Fruit fly (Drosophila melanogaster): ENCODE measurements around the gene Rga.
A peak's percentile ranks its signal among the peaks of the same experiment; 100 is the strongest.

Rga gene

dm6 chr3R:5570635-5571436 is 42.1 kb downstream of the Rga start, which contains the start of gene CRMP (continued):
- TF ChIP-seq CG14710 (tag; optimal IDR thresholded peaks at IDR 0.05): no peak
- TF ChIP-seq gem (tag; optimal IDR thresholded peaks at IDR 0.05): no peak
- peak; percentile 25 for TF ChIP-seq CG12659 (GFP tag; optimal IDR thresholded peaks at IDR 0.05)
- no peak for TF ChIP-seq otp (GFP tag; IDR thresholded peaks at IDR 0.05)
- TF ChIP-seq jing (GFP tag; optimal IDR thresholded peaks at IDR 0.05): no peak
- no peak for TF ChIP-seq CG12769 (tag; optimal IDR thresholded peaks at IDR 0.05)
- TF ChIP-seq CG2202 (tag; optimal IDR thresholded peaks at IDR 0.05): no peak
- TF ChIP-seq trem (tag; optimal IDR thresholded peaks at IDR 0.05): no peak
- peak; percentile 65 for TF ChIP-seq gfzf (GFP tag; optimal IDR thresholded peaks at IDR 0.05)
- no peak for TF ChIP-seq CG6683 (GFP tag; optimal IDR thresholded peaks at IDR 0.05)
- peak; percentile 49 for TF ChIP-seq CG17568 (GFP tag; optimal IDR thresholded peaks at IDR 0.05)
- no peak for TF ChIP-seq btn (GFP tag; optimal IDR thresholded peaks at IDR 0.05)
- no peak for TF ChIP-seq CG9817 (tag; optimal IDR thresholded peaks at IDR 0.05)
- TF ChIP-seq MTF-1 (GFP tag; optimal IDR thresholded peaks at IDR 0.05; ENCODE audit: borderline replicate concordance): no peak
- no peak for TF ChIP-seq sim (GFP tag; IDR thresholded peaks at IDR 0.05)
- no peak for TF ChIP-seq CG17385 (GFP tag; optimal IDR thresholded peaks at IDR 0.05)
- peak; percentile 40 for TF ChIP-seq CG6765 (GFP tag; optimal IDR thresholded peaks at IDR 0.05)
- TF ChIP-seq CG15479 (GFP tag; optimal IDR thresholded peaks at IDR 0.05): peak; percentile 38
- TF ChIP-seq Bteb2 (GFP tag; optimal IDR thresholded peaks at IDR 0.05): no peak
- no peak for TF ChIP-seq CG14441 (GFP tag; IDR thresholded peaks at IDR 0.05)
- TF ChIP-seq CG8924 (tag; optimal IDR thresholded peaks at IDR 0.05): peak; percentile 15
- TF ChIP-seq Ptx1 (GFP tag; IDR thresholded peaks at IDR 0.05): no peak
- no peak for TF ChIP-seq Mrtf (GFP tag; IDR thresholded peaks at IDR 0.05)
- no peak for TF ChIP-seq Ravus (GFP tag; IDR thresholded peaks at IDR 0.05)
- TF ChIP-seq CG17912 (GFP tag; optimal IDR thresholded peaks at IDR 0.05): no peak
- no peak for TF ChIP-seq CG8359 (GFP tag; optimal IDR thresholded peaks at IDR 0.05; ENCODE audit: borderline replicate concordance)
- no peak for TF ChIP-seq ash1 (GFP tag; optimal IDR thresholded peaks at IDR 0.05)
- no peak for TF ChIP-seq Hsf (GFP tag; optimal IDR thresholded peaks at IDR 0.05)
- TF ChIP-seq Bgb (GFP tag; IDR thresholded peaks at IDR 0.05; ENCODE audit: partially characterized antibody): no peak
- TF ChIP-seq toy (GFP tag; IDR thresholded peaks at IDR 0.05): no peak
- no peak for TF ChIP-seq CG10321 (GFP tag; IDR thresholded peaks at IDR 0.05)
- TF ChIP-seq CG4617 (GFP tag; optimal IDR thresholded peaks at IDR 0.05; ENCODE audit: borderline replicate concordance): no peak
- TF ChIP-seq CG3726 (GFP tag; IDR thresholded peaks at IDR 0.05): no peak
- TF ChIP-seq Gug (GFP tag; IDR thresholded peaks at IDR 0.05): no peak
- TF ChIP-seq phol (tag; optimal IDR thresholded peaks at IDR 0.05): peak; percentile 38
- TF ChIP-seq CkIIα-i1 (GFP tag; IDR thresholded peaks at IDR 0.05): no peak
- TF ChIP-seq CG11695 (GFP tag; IDR thresholded peaks at IDR 0.05): no peak
- TF ChIP-seq CG34376 (GFP tag; optimal IDR thresholded peaks at IDR 0.05): peak; percentile 43
- TF ChIP-seq dm (GFP tag; optimal IDR thresholded peaks at IDR 0.05): no peak
- no peak for TF ChIP-seq ewg (GFP tag; optimal IDR thresholded peaks at IDR 0.05)
- TF ChIP-seq zen (tag; optimal IDR thresholded peaks at IDR 0.05): no peak
- no peak for TF ChIP-seq CG11696 (GFP tag; IDR thresholded peaks at IDR 0.05)
- TF ChIP-seq disco-r (GFP tag; optimal IDR thresholded peaks at IDR 0.05): no peak
- no peak for TF ChIP-seq ind (GFP tag; optimal IDR thresholded peaks at IDR 0.05)
- no peak for TF ChIP-seq CG12236 (GFP tag; optimal IDR thresholded peaks at IDR 0.05)
- peak; percentile 15 for TF ChIP-seq Dp (GFP tag; optimal IDR thresholded peaks at IDR 0.05)
- no peak for TF ChIP-seq CG10462 (GFP tag; optimal IDR thresholded peaks at IDR 0.05)
- no peak for TF ChIP-seq tgo (GFP tag; IDR thresholded peaks at IDR 0.05)
- TF ChIP-seq Mad (GFP tag; optimal IDR thresholded peaks at IDR 0.05): no peak
- no peak for TF ChIP-seq CG11247 (GFP tag; IDR thresholded peaks at IDR 0.05)

All from whole organism, embryonic.